Fruit fly (Drosophila melanogaster): ENCODE data around the gene dj-1beta.

dj-1beta gene

DNA sequence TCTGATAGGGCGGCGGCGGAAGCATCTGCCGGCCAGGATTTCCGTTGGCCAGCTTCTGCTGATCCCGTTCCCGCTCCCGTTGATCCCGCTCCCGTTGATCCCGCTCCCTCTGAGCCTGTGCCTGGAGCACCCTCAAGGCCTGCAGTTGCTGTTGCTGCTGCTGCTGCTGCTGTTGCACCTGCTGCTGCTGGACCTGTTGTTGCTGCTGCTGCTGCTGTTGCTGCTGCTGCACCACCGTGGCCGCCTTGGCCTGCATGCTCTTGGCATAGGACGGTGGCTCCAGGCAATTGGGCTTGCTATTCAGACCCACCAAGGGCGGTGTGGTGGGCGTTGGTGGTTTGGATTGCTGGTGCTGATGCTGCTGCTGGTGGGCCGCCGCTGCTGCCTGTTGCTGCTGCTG is 14.0 kb upstream of the dj-1beta start:
- TF ChIP-seq CG9948 (tag; optimal IDR thresholded peaks at IDR 0.05) (no peak), rn (GFP tag; IDR thresholded peaks at IDR 0.05) (no peak)

- no peak for TF ChIP-seq Pif1B (GFP tag; optimal IDR thresholded peaks at IDR 0.05)
- TF ChIP-seq CG8301 (tag; optimal IDR thresholded peaks at IDR 0.05): no peak
- TF ChIP-seq CG32121 (GFP tag; IDR thresholded peaks at IDR 0.05): peak; percentile 16; the same call in 1 of the 2 replicates
- no peak for TF ChIP-seq CG14655 (GFP tag; optimal IDR thresholded peaks at IDR 0.05)
- TF ChIP-seq CG17806 (tag; optimal IDR thresholded peaks at IDR 0.05): peak; percentile 47
- TF ChIP-seq CG34367 (tag; optimal IDR thresholded peaks at IDR 0.05): no peak
- TF ChIP-seq CG10348 (GFP tag; IDR thresholded peaks at IDR 0.05): no peak
- no peak for TF ChIP-seq D1 (tag; optimal IDR thresholded peaks at IDR 0.05)
- TF ChIP-seq CG15710 (tag; optimal IDR thresholded peaks at IDR 0.05): no peak
- TF ChIP-seq fd96Ca (GFP tag; IDR thresholded peaks at IDR 0.05): no peak
- TF ChIP-seq rn (GFP tag; IDR thresholded peaks at IDR 0.05): 0 out of 2 replicates have a peak, but pooled peaks have one; percentile 18
- no peak for TF ChIP-seq CG12605 (GFP tag; IDR thresholded peaks at IDR 0.05)
- TF ChIP-seq CG4496 (GFP tag; IDR thresholded peaks at IDR 0.05): no peak
- peak; percentile 46 for TF ChIP-seq CG8159 (tag; optimal IDR thresholded peaks at IDR 0.05)
- peak; percentile 32 for TF ChIP-seq gl (tag; optimal IDR thresholded peaks at IDR 0.05)
- TF ChIP-seq CG9948 (tag; optimal IDR thresholded peaks at IDR 0.05): peak; percentile 4
- peak; percentile 8 for TF ChIP-seq Pif1A (GFP tag; optimal IDR thresholded peaks at IDR 0.05)
- no peak; the same call in 1 of the 2 replicates for TF ChIP-seq Ets98B (GFP tag; IDR thresholded peaks at IDR 0.05)
- peak; percentile 80 for TF ChIP-seq EcR (GFP tag; optimal IDR thresholded peaks at IDR 0.05)
- no peak for TF ChIP-seq Snoo (tag; optimal IDR thresholded peaks at IDR 0.05)
- TF ChIP-seq CG13204 (GFP tag; optimal IDR thresholded peaks at IDR 0.05): peak; percentile 90
These were observed 12.2 kb upstream of the dj-1beta start for dm6 chr3R:30794564-30795313.

- no peak for TF ChIP-seq D1 (tag; optimal IDR thresholded peaks at IDR 0.05)
- TF ChIP-seq CG8301 (tag; optimal IDR thresholded peaks at IDR 0.05): peak; percentile 40
- TF ChIP-seq Ets98B (GFP tag; IDR thresholded peaks at IDR 0.05): peak; percentile 76
- TF ChIP-seq EcR (GFP tag; optimal IDR thresholded peaks at IDR 0.05): no peak
- TF ChIP-seq CG14655 (GFP tag; optimal IDR thresholded peaks at IDR 0.05): peak; percentile 43
- TF ChIP-seq fd96Ca (GFP tag; IDR thresholded peaks at IDR 0.05): peak; percentile 82
- TF ChIP-seq CG13204 (GFP tag; optimal IDR thresholded peaks at IDR 0.05): no peak
- TF ChIP-seq CG4496 (GFP tag; IDR thresholded peaks at IDR 0.05): peak; percentile 75; the same call in 2 of the 3 replicates
- peak; percentile 33 for TF ChIP-seq Snoo (tag; optimal IDR thresholded peaks at IDR 0.05)
- TF ChIP-seq CG15710 (tag; optimal IDR thresholded peaks at IDR 0.05): peak; percentile 53
- TF ChIP-seq CG10348 (GFP tag; IDR thresholded peaks at IDR 0.05): 0 out of 2 replicates have a peak, but pooled peaks have one; percentile 28
- peak; percentile 34 for TF ChIP-seq CG34367 (tag; optimal IDR thresholded peaks at IDR 0.05)
- peak; percentile 54 for TF ChIP-seq Pif1A (GFP tag; optimal IDR thresholded peaks at IDR 0.05)
- TF ChIP-seq rn (GFP tag; IDR thresholded peaks at IDR 0.05): peak; percentile 62
- TF ChIP-seq CG32121 (GFP tag; IDR thresholded peaks at IDR 0.05): peak; percentile 59
- TF ChIP-seq CG8159 (tag; optimal IDR thresholded peaks at IDR 0.05): peak; percentile 34
- TF ChIP-seq CG12605 (GFP tag; IDR thresholded peaks at IDR 0.05): no peak
- peak; percentile 33 for TF ChIP-seq CG17806 (tag; optimal IDR thresholded peaks at IDR 0.05)
- peak; percentile 1 for TF ChIP-seq CG9948 (tag; optimal IDR thresholded peaks at IDR 0.05)
- peak; percentile 30 for TF ChIP-seq Pif1B (GFP tag; optimal IDR thresholded peaks at IDR 0.05)
- TF ChIP-seq gl (tag; optimal IDR thresholded peaks at IDR 0.05): no peak
These were observed 10.2 kb upstream of the dj-1beta start for dm6 chr3R:30796715-30797114.

dm6 chr3R:30797323-30797911 is 9.5 kb upstream of the dj-1beta start:
- TF ChIP-seq CG14655 (GFP tag; optimal IDR thresholded peaks at IDR 0.05) (peak; percentile 9), Pif1B (GFP tag; optimal IDR thresholded peaks at IDR 0.05) (no peak), Ets98B (GFP tag; IDR thresholded peaks at IDR 0.05) (peak; percentile 60; the same call in 1 of the 2 replicates), fd96Ca (GFP tag; IDR thresholded peaks at IDR 0.05) (peak; percentile 47; the same call in 1 of the 3 replicates), CG8159 (tag; optimal IDR thresholded peaks at IDR 0.05) (no peak), CG32121 (GFP tag; IDR thresholded peaks at IDR 0.05) (peak; percentile 45)

DNA sequence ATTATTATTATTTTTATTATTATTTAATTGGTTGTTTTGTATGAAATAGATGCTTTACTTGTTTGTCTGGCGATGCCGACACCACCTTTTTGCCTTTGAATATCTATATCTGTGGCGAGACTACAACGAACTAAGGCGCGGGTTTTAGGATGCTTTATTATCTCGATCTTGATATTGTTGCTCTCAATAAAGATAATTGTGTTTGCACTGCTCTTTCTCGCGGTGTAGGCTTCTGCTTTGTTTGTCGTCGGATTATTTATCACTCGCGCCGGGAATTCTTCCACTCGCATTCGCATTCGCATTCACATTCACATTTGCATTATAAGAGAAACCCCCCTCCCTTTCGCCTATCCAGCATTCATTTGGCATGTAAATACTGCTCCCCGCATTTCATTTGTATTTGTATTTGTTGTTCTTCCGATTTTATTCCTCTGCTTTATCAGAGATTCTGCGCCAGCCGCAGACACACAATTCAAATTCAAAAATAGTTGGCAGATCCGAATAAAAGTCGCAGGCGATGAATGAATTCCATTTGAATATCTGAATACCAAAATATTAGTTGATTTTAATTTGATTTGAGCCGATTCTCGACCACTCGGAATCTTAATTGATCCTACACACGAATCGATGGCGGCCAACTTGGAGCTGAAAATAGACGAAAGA is 6.5 kb upstream of the dj-1beta start:
- TF ChIP-seq CG8159 (tag; optimal IDR thresholded peaks at IDR 0.05) (peak; percentile 55), gl (tag; optimal IDR thresholded peaks at IDR 0.05) (peak; percentile 3), CG15710 (tag; optimal IDR thresholded peaks at IDR 0.05) (peak; percentile 52), Pif1B (GFP tag; optimal IDR thresholded peaks at IDR 0.05) (no peak), Ets98B (GFP tag; IDR thresholded peaks at IDR 0.05) (no peak), Pif1A (GFP tag; optimal IDR thresholded peaks at IDR 0.05) (peak; percentile 50), CG32121 (GFP tag; IDR thresholded peaks at IDR 0.05) (peak; percentile 40; the same call in 1 of the 2 replicates), CG17806 (tag; optimal IDR thresholded peaks at IDR 0.05) (peak; percentile 41), CG8301 (tag; optimal IDR thresholded peaks at IDR 0.05) (peak; percentile 43), EcR (GFP tag; optimal IDR thresholded peaks at IDR 0.05) (no peak), CG4496 (GFP tag; IDR thresholded peaks at IDR 0.05) (peak; percentile 31; the same call in 1 of the 3 replicates), rn (GFP tag; IDR thresholded peaks at IDR 0.05) (no peak), CG34367 (tag; optimal IDR thresholded peaks at IDR 0.05) (peak; percentile 46), CG10348 (GFP tag; IDR thresholded peaks at IDR 0.05) (no peak), CG14655 (GFP tag; optimal IDR thresholded peaks at IDR 0.05) (peak; percentile 59), D1 (tag; optimal IDR thresholded peaks at IDR 0.05) (no peak), CG13204 (GFP tag; optimal IDR thresholded peaks at IDR 0.05) (no peak), CG9948 (tag; optimal IDR thresholded peaks at IDR 0.05) (peak; percentile 47), fd96Ca (GFP tag; IDR thresholded peaks at IDR 0.05) (peak; percentile 69; the same call in 2 of the 3 replicates), Snoo (tag; optimal IDR thresholded peaks at IDR 0.05) (peak; percentile 18), CG12605 (GFP tag; IDR thresholded peaks at IDR 0.05) (no peak)
